Worm (Caenorhabditis elegans) whole organism, L4 larva: ENCODE results near the gene str-86.

Experiments used
- ZK546.5 ChIP-seq, 2 experiments: sonication (generic microtip); optimal IDR thresholded peaks; 2 replicates each; lab custom pipeline; 2017; ENCODE audit warnings: missing biosample characterization in 2 of 2, missing genetic modification characterization in 2 of 2
- fos-1 ChIP-seq: fragments of 150-350 bp; optimal IDR thresholded peaks from 2 replicates; lab custom pipeline; 2014; ENCODE audit warnings: missing biosample characterization, missing genetic modification characterization
- lin-13 ChIP-seq: fragments of 150-350 bp; optimal IDR thresholded peaks from 2 replicates; lab custom pipeline; 2014; ENCODE audit warnings: missing biosample characterization, missing genetic modification reagents, missing genetic modification characterization
- mep-1 ChIP-seq: fragments of 150-350 bp; sonication (generic microtip); optimal IDR thresholded peaks from 3 replicates; lab custom pipeline; 2014; ENCODE audit warnings: missing biosample characterization, missing genetic modification characterization
- mes-2 ChIP-seq: sonication (generic microtip); optimal IDR thresholded peaks from 2 replicates; lab custom pipeline; 2016; ENCODE audit warnings: missing genotype, mild to moderate bottlenecking, missing genetic modification characterization, missing compliant biosample characterization; ENCODE audit not compliant: poor library complexity, severe bottlenecking
- nhr-237 ChIP-seq: sonication (generic microtip); optimal IDR thresholded peaks from 2 replicates; lab custom pipeline; 2017; ENCODE audit warnings: missing biosample characterization, missing genetic modification characterization
- nhr-41 ChIP-seq: fragments of 200-800 bp; sonication (Bioruptor generic); IDR thresholded peaks from 2 replicates; pipeline ENCODE4 v1.3.6; 2022; ENCODE audit warnings: missing genetic modification reagents, missing genetic modification characterization, missing compliant biosample characterization
- nhr-76 ChIP-seq: fragments of 150-350 bp; optimal IDR thresholded peaks from 2 replicates; lab custom pipeline; 2014; ENCODE audit warnings: missing biosample characterization, missing genetic modification characterization
- skn-1 ChIP-seq: fragments of 150-350 bp; optimal IDR thresholded peaks from 2 replicates; lab custom pipeline; 2014; ENCODE audit warnings: missing biosample characterization, missing genetic modification characterization
- unc-130 ChIP-seq: sonication (generic microtip); optimal IDR thresholded peaks from 2 replicates; lab custom pipeline; 2016; ENCODE audit warnings: missing genetic modification reagents, missing genetic modification characterization, missing compliant biosample characterization
- unc-62 ChIP-seq, 3 experiments: fragments of 150-350 bp in 1 of 3; sonication (generic microtip); optimal IDR thresholded peaks in 2 of 3; peaks in 1 of 3; 1 replicate in 1 of 3; 2 replicates in 2 of 3; lab custom pipeline; 2014 to 2017; ENCODE audit warnings: missing biosample characterization in 3 of 3, missing genetic modification characterization in 3 of 3, missing genetic modification reagents in 3 of 3, missing genotype in 1 of 3

DNA sequence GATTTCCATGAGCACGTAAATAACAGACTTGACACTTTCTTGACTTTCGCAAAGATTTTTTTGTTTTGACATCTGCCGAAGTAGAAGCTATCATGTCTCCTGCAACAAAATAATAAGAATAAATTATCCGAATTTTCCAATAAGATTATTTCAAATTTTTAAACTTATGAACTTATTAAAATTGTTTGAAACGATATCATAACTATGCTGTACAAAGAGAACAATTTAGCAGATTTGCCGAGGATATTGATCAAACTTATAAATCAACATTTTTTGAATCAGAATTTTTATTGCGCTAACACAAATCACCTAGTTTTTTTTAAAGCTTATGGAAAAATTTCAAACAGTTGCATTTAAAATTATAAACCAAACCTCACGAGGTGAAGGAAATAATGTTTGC, 11.2 kb downstream of the str-86 start, which contains the start of gene nhr-195:
- TF ChIP-seq unc-62 (GFP tag; optimal IDR thresholded peaks at IDR 0.05 in 1 of 2; lab: Kevin White, UChicago) (no peak), unc-62 (tag; optimal IDR thresholded peaks at IDR 0.05; lab: Kevin White, UChicago) (no peak), ZK546.5 (tag; optimal IDR thresholded peaks at IDR 0.05; lab: Kevin White, UChicago) (no peak), nhr-41 (GFP tag; lab: Robert Waterston, UW) (no peak), mes-2 (tag; lab: Kevin White, UChicago) (no peak), mep-1 (no peak), fos-1 (tag; lab: Kevin White, UChicago) (no peak), nhr-76 (no peak), unc-130 (GFP tag; lab: Kevin White, UChicago) (no peak), nhr-237 (no peak), lin-13 (no peak), skn-1 (tag; lab: Kevin White, UChicago) (no peak)
